Worm (Caenorhabditis elegans) whole organism, L2 larva: ENCODE results near the gene rpa-1.

Experiments
- ZK546.5 ChIP-seq: sonication (generic microtip); optimal IDR thresholded peaks from 2 replicates; lab custom pipeline; 2017; ENCODE audit warnings: missing biosample characterization, missing genetic modification characterization
- nhr-12 ChIP-seq: fragments of 150-350 bp; optimal IDR thresholded peaks from 2 replicates; lab custom pipeline; 2014; ENCODE audit warnings: missing biosample characterization, missing genetic modification characterization
- unc-39 ChIP-seq: fragments of 150-350 bp; optimal IDR thresholded peaks from 2 replicates; lab custom pipeline; 2014; ENCODE audit warnings: missing biosample characterization, missing genetic modification characterization

- TF ChIP-seq unc-39 (tag; lab: Kevin White, UChicago) (no peak), nhr-12 (tag; lab: Kevin White, UChicago) (no peak), ZK546.5 (tag; lab: Kevin White, UChicago) (no peak)
These were observed 44.2 kb downstream of the rpa-1 start, which contains the start of gene B0495.9 for ce11 chrII:7708540-7708939.
